Worm (Caenorhabditis elegans): ENCODE results near the gene C07E3.3.

C07E3.3 gene

ce11 chrII:10389038-10389437 is 31.7 kb upstream of the C07E3.3 start (continued):
- TF ChIP-seq F49E8.2 (tag; optimal IDR thresholded peaks at IDR 0.05; ENCODE audit: borderline replicate concordance) (no peak), dmd-8 (GFP tag; IDR thresholded peaks at IDR 0.05) (no peak), F37D6.2 (tag; optimal IDR thresholded peaks at IDR 0.05) (no peak), R02D3.7 (tag; optimal IDR thresholded peaks at IDR 0.05) (no peak), pha-4 (GFP tag; IDR thresholded peaks at IDR 0.05) (0 out of 2 replicates have a peak, but pooled peaks have one; percentile 34), pha-4 (tag; optimal IDR thresholded peaks at IDR 0.05) (peak; percentile 73), hif-1 (tag; optimal IDR thresholded peaks at IDR 0.05) (peak in 1 of 2 experiments; percentile 6), zfp-3 (GFP tag; conservative IDR thresholded peaks at IDR 0.05) (0 out of 2 replicates have a peak, but pooled peaks have one; percentile 15), rbr-2 (tag; optimal IDR thresholded peaks at IDR 0.05) (no peak), madf-9 (GFP tag; conservative IDR thresholded peaks at IDR 0.05) (0 out of 2 replicates have a peak, but pooled peaks have one; percentile 31), nhr-6 (tag; optimal IDR thresholded peaks at IDR 0.05) (no peak), php-3 (GFP tag; IDR thresholded peaks at IDR 0.05) (no peak), nhr-237 (tag; optimal IDR thresholded peaks at IDR 0.05) (no peak), set-16 (GFP tag; IDR thresholded peaks at IDR 0.05) (no peak), pqm-1 (tag; optimal IDR thresholded peaks at IDR 0.05) (peak; percentile 77), attf-4 (tag; optimal IDR thresholded peaks at IDR 0.05) (no peak), gei-8 (GFP tag; optimal IDR thresholded peaks at IDR 0.05) (peak; percentile 54), lsy-2 (tag; optimal IDR thresholded peaks at IDR 0.05) (peak in 1 of 2 experiments; percentile 75), lim-7 (GFP tag; IDR thresholded peaks at IDR 0.05) (no peak), nhr-10 (tag; optimal IDR thresholded peaks at IDR 0.05) (peak; percentile 45), ceh-32 (tag; optimal IDR thresholded peaks at IDR 0.05; ENCODE audit: poor library complexity) (no peak), nhr-111 (GFP tag; optimal IDR thresholded peaks at IDR 0.05) (no peak), T20F7.1 (GFP tag; optimal IDR thresholded peaks at IDR 0.05) (peak; percentile 78), spr-1 (tag; optimal IDR thresholded peaks at IDR 0.05) (peak; percentile 60), ceh-62 (tag; optimal IDR thresholded peaks at IDR 0.05) (no peak), egl-43 (GFP tag; IDR thresholded peaks at IDR 0.05) (no peak), mdl-1 (tag; optimal IDR thresholded peaks at IDR 0.05) (peak; percentile 73 to 92), zip-2 (tag; optimal IDR thresholded peaks at IDR 0.05) (no peak), daf-12 (tag; optimal IDR thresholded peaks at IDR 0.05) (no peak), tag-97 (GFP tag; IDR thresholded peaks at IDR 0.05) (no peak), mes-2 (tag; optimal IDR thresholded peaks at IDR 0.05; ENCODE audit: poor library complexity, severe bottlenecking) (peak; percentile 63), nhr-11 (tag; optimal IDR thresholded peaks at IDR 0.05) (peak; percentile 16), ztf-11 (tag; optimal IDR thresholded peaks at IDR 0.05) (no peak), D1046.2 (GFP tag; IDR thresholded peaks at IDR 0.05) (no peak), mxl-3 (GFP tag; optimal IDR thresholded peaks at IDR 0.05) (peak; percentile 93), Y105C5A.15 (GFP tag; IDR thresholded peaks at IDR 0.05) (no peak), Y5F2A.4 (GFP tag; optimal IDR thresholded peaks at IDR 0.05) (no peak), dmd-6 (GFP tag; IDR thresholded peaks at IDR 0.05) (peak; percentile 93), T26A8.4 (GFP tag; IDR thresholded peaks at IDR 0.05) (peak; percentile 51; the same call in 1 of the 2 replicates), daf-16 (GFP tag; optimal IDR thresholded peaks at IDR 0.05) (no peak), daf-16 (tag; optimal IDR thresholded peaks at IDR 0.05) (peak; percentile 79), ceh-28 (tag; optimal IDR thresholded peaks at IDR 0.05) (no peak), daf-8 (GFP tag; IDR thresholded peaks at IDR 0.05) (no peak), tra-1 (GFP tag; IDR thresholded peaks at IDR 0.05) (peak; percentile 74), unc-130 (GFP tag; optimal IDR thresholded peaks at IDR 0.05) (no peak), cey-2 (tag; optimal IDR thresholded peaks at IDR 0.05; ENCODE audit: borderline replicate concordance, insufficient read depth) (peak; percentile 85), lin-13 (GFP tag; optimal IDR thresholded peaks at IDR 0.05) (no peak), nhr-42 (GFP tag; IDR thresholded peaks at IDR 0.05) (0 out of 2 replicates have a peak, but pooled peaks have one; percentile 26), unc-62 (GFP tag; optimal IDR thresholded peaks at IDR 0.05 in 1 of 2) (peak in 1 of 2 experiments; percentile 96), unc-62 (tag; optimal IDR thresholded peaks at IDR 0.05) (no peak), skn-1 (tag; optimal IDR thresholded peaks at IDR 0.05) (no peak), zag-1 (tag; optimal IDR thresholded peaks at IDR 0.05) (no peak)

Data from whole organism, L4 larva.